Worm (Caenorhabditis elegans) whole organism, L3 larva: ENCODE data around the gene C09E8.1.

Experiments
- ama-1 ChIP-seq: fragments of 150-350 bp; optimal IDR thresholded peaks from 2 replicates; lab custom pipeline; 2018
- daf-12 ChIP-seq: fragments of 150-350 bp; optimal IDR thresholded peaks from 2 replicates; lab custom pipeline; 2014; ENCODE audit warnings: missing biosample characterization, missing genetic modification reagents, missing genetic modification characterization
- lin-15B ChIP-seq: fragments of 150-350 bp; optimal IDR thresholded peaks from 2 replicates; lab custom pipeline; 2014; ENCODE audit warnings: missing biosample characterization, missing genetic modification characterization

DNA sequence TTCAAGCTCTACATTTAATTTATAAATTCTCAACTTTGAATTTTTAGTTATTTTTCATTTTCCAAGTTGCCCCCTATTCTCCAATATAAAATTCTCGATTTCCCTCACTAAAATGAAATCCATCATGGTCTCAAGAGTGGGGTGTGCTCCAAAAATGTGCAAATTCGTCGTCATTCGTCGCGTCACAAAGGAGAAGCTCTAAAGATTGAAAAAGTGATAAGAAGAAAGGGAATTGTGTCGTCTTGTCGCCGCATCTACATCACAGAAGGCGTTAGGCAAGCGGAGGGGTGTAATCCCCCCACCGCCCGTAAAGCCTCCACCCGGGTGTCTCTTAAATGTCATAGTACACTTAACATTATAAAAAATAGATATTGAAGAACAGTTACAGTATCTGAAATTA, 44.3 kb upstream of the C09E8.1 start:
- no peak for TF ChIP-seq lin-15B (tag; lab: Kevin White, UChicago)
- no peak for TF ChIP-seq ama-1 (lab: Kevin White, UChicago)
- TF ChIP-seq daf-12 (tag; lab: Kevin White, UChicago) = no peak
